Worm (Caenorhabditis elegans): Measurements from ENCODE around the gene C01G10.10.
"Not testable (repeated sequence)": the region's sequence is repeated elsewhere in the genome, so short reads cannot be mapped to it uniquely, and the experiment has no call there.

The C01G10.10 gene

DNA sequence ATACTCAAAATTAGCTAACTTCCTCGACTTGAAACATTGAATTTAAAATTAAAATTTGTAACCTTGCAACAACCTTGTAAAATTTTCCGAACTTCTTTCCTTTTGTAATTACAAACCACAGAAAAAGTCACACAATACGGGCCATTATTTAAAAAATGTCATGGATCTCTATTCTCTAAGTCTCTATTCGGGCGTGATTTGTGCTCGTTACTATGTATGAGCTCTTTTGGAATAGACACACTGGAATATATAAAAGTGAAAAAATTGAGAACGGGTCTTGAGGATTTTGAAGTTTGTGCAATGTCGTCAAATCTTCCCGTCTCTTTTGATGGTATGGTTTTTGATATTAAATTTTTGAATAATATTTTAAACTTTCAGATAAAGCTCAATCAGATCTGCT lies 45.7 kb upstream of the C01G10.10 start, which contains the start of gene srr-7:
Gene srr-7 (plus strand): TSS at position 301 of the 400 bp plus-strand sequence.
- TF ChIP-seq C34F6.9 (tag; optimal IDR thresholded peaks at IDR 0.05) (no peak), nhr-10 (tag; optimal IDR thresholded peaks at IDR 0.05) (no peak), ztf-11 (tag; optimal IDR thresholded peaks at IDR 0.05) (no peak), lin-13 (GFP tag; optimal IDR thresholded peaks at IDR 0.05) (no peak), Y55F3AM.14 (GFP tag; optimal IDR thresholded peaks at IDR 0.05) (no peak), alr-1 (tag; optimal IDR thresholded peaks at IDR 0.05) (no peak), mab-5 (tag; optimal IDR thresholded peaks at IDR 0.05) (no peak), R02D3.7 (tag; optimal IDR thresholded peaks at IDR 0.05) (no peak), aly-2 (tag; optimal IDR thresholded peaks at IDR 0.05) (no peak), lsy-2 (tag; optimal IDR thresholded peaks at IDR 0.05) (no peak), ceh-82 (tag; optimal IDR thresholded peaks at IDR 0.05) (no peak)

DNA sequence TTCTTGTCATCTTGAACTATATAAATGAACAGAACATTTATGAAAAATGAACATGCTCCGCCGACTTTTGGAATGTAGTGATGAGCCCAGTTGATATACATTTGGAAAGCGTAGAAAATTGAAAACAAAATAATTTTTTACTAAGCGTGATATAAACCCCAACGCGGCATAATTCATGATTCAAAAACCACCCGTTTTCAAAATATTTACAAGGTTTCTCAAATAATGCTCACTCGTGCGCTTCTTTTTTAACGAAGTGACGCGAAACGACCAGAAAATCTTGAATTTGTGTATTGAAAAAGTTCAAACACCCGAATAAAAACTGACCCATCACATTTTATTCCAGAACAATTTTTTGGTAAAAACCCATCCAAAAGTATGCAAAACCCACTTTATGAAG lies 45.2 kb upstream of the C01G10.10 start, which contains the start of gene srj-27:
Gene srj-27 (minus strand): TSS at position 101 of the 400 bp plus-strand sequence.
- TF ChIP-seq nhr-10 (tag; optimal IDR thresholded peaks at IDR 0.05) (no peak), dmd-4 (tag; optimal IDR thresholded peaks at IDR 0.05) (no peak), lin-13 (GFP tag; optimal IDR thresholded peaks at IDR 0.05) (no peak), mab-5 (tag; optimal IDR thresholded peaks at IDR 0.05) (no peak), ztf-4 (tag; optimal IDR thresholded peaks at IDR 0.05) (no peak), nhr-12 (tag; optimal IDR thresholded peaks at IDR 0.05) (no peak), nhr-129 (tag; optimal IDR thresholded peaks at IDR 0.05) (no peak), ztf-1 (GFP tag; conservative IDR thresholded peaks at IDR 0.05) (no peak), zag-1 (tag; optimal IDR thresholded peaks at IDR 0.05) (no peak), nhr-6 (tag; optimal IDR thresholded peaks at IDR 0.05) (no peak), skn-1 (tag; optimal IDR thresholded peaks at IDR 0.05) (no peak), mdl-1 (tag; optimal IDR thresholded peaks at IDR 0.05) (no peak), gmeb-1 (tag; optimal IDR thresholded peaks at IDR 0.05) (no peak), lsy-2 (tag; optimal IDR thresholded peaks at IDR 0.05) (no peak), alr-1 (tag; optimal IDR thresholded peaks at IDR 0.05) (no peak)

DNA sequence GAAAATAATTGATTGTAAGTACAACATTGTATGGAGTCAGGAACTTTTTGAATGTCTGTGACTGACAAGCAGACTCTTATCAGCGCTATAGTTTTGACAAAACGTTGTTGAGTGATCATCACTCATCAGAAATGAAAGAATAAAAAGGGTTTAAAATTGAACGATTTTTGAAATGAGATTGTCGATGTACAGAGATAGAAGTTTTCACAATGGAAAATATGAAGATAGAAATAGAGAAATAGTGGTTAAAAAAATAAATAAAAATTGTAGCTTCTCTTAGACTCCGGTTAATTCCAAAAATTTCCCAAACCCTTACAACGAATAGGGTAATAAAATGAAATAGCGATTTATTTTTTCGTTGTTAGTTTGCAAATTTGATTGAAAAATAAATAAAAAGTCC lies 42.9 kb upstream of the C01G10.10 start, which contains the start of gene ugt-30:
Gene ugt-30 (minus strand): TSS at position 101 of the 400 bp plus-strand sequence.
- TF ChIP-seq ztf-1 (GFP tag; conservative IDR thresholded peaks at IDR 0.05); dmd-4 (tag; optimal IDR thresholded peaks at IDR 0.05); sma-3 (GFP tag; optimal IDR thresholded peaks at IDR 0.05): not testable (repeated sequence)

DNA sequence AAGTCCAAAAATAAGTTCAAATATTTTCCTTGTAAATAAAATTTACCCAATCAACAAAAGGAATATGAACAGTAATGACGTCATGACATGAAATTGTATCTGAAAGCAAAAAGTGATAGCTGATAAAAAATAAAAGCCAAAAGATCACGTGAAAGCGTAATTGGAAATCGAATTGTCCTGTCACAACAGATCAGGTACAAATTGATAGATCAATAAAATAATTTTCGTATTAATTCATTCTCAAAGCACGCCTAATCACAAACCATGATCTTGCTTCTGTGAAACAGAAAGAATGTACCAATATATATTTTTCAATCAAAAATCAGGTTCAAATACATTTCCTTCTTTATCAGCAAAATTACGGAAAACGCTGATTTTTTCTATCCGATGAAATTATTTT lies 37.3 kb upstream of the C01G10.10 start, which contains the start of gene flor-1:
Gene flor-1 (minus strand): TSS at position 101 of the 400 bp plus-strand sequence.
- TF ChIP-seq ztf-1 (GFP tag; conservative IDR thresholded peaks at IDR 0.05) (no peak), F13H6.1 (tag; optimal IDR thresholded peaks at IDR 0.05) (no peak), nhr-6 (tag; optimal IDR thresholded peaks at IDR 0.05) (no peak), sem-4 (tag; optimal IDR thresholded peaks at IDR 0.05) (no peak), sma-9 (GFP tag; optimal IDR thresholded peaks at IDR 0.05) (no peak), sma-9 (tag; optimal IDR thresholded peaks at IDR 0.05) (no peak), elt-3 (tag; optimal IDR thresholded peaks at IDR 0.05) (no peak), fos-1 (tag; optimal IDR thresholded peaks at IDR 0.05) (no peak)

DNA sequence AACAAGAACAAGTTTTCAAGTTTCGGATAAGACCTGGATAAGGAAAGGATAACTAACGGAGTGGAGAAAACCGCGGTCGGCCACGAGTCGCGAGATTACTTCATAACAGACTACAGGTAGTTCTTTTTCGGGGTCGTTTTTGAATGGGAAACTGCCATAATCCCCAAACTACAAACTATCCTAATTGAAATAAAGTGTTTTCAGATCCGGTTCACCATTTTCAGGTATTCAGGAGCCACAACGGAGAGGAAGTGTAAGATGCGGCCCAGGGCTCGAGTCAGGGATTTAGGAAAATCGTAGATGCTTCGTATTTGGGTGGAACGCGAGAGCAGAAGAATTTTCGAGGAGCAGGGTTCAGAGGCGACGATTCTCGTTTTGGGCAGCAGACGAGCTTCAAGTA lies 33.7 kb upstream of the C01G10.10 start, which contains the start of gene T01G5.8:
Gene T01G5.8 (plus strand): TSS at position 301 of the 400 bp plus-strand sequence.
- TF ChIP-seq peb-1, nhr-11, ztf-4 (tag; optimal IDR thresholded peaks at IDR 0.05): not testable (repeated sequence)

DNA sequence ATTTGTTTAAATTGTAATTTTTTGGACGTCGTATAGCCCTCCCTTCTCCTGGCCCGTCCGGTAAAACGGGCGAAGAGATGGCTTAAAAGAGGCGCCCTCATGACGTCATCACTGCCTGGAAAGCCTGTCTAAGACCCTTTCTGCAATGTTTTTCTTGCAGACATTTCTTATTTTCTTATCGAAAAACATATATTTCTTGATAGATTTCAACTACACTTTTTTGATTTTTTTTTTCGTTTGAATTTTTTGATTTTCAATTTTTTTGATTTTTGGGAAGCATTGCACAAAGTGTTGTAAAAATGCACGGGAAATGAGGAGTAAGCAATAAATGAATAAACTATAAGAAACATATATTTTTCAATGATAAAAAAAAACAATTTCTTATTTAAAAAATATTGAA lies 31.8 kb upstream of the C01G10.10 start, which contains the start of gene T01G5.6:
Gene T01G5.6 (minus strand): TSS at position 101 of the 400 bp plus-strand sequence.
- no peak for TF ChIP-seq mdl-1 (tag; optimal IDR thresholded peaks at IDR 0.05)
- TF ChIP-seq fos-1 (tag; optimal IDR thresholded peaks at IDR 0.05), result no peak
- no peak for TF ChIP-seq ztf-1 (GFP tag; conservative IDR thresholded peaks at IDR 0.05)
- TF ChIP-seq nhr-11 (tag; optimal IDR thresholded peaks at IDR 0.05), result no peak
- no peak for TF ChIP-seq blmp-1 (tag; optimal IDR thresholded peaks at IDR 0.05; ENCODE audit: insufficient read depth)
- no peak for TF ChIP-seq lin-11 (tag; optimal IDR thresholded peaks at IDR 0.05)
- no peak for TF ChIP-seq nhr-10 (tag; optimal IDR thresholded peaks at IDR 0.05)
- TF ChIP-seq ztf-4 (tag; optimal IDR thresholded peaks at IDR 0.05), result no peak
- no peak for TF ChIP-seq alr-1 (tag; optimal IDR thresholded peaks at IDR 0.05)
- TF ChIP-seq egl-27 (tag; optimal IDR thresholded peaks at IDR 0.05), result no peak
- no peak for TF ChIP-seq sma-3 (GFP tag; optimal IDR thresholded peaks at IDR 0.05)
- TF ChIP-seq unc-39 (tag; optimal IDR thresholded peaks at IDR 0.05), result no peak
- no peak for TF ChIP-seq skn-1 (tag; optimal IDR thresholded peaks at IDR 0.05)
- TF ChIP-seq nhr-6 (tag; optimal IDR thresholded peaks at IDR 0.05), result no peak
- no peak for TF ChIP-seq unc-62 (GFP tag; optimal IDR thresholded peaks at IDR 0.05)
